Worm (Caenorhabditis elegans) whole organism, L4/young adult: ENCODE results near the gene C17F4.12.

Experiments
- W03F9.2 ChIP-seq: fragments of 150-350 bp; optimal IDR thresholded peaks from 2 replicates; lab custom pipeline; 2014; ENCODE audit warnings: missing biosample characterization, missing genetic modification characterization
- dao-5 ChIP-seq: sonication (generic microtip); optimal IDR thresholded peaks from 2 replicates; lab custom pipeline; 2016; ENCODE audit warnings: missing genotype, missing genetic modification characterization, moderate library complexity, missing compliant biosample characterization
- him-1 ChIP-seq: sonication (generic microtip); optimal IDR thresholded peaks from 2 replicates; lab custom pipeline; 2016; ENCODE audit warnings: missing genotype, missing genetic modification reagents, missing genetic modification characterization, missing compliant biosample characterization

DNA sequence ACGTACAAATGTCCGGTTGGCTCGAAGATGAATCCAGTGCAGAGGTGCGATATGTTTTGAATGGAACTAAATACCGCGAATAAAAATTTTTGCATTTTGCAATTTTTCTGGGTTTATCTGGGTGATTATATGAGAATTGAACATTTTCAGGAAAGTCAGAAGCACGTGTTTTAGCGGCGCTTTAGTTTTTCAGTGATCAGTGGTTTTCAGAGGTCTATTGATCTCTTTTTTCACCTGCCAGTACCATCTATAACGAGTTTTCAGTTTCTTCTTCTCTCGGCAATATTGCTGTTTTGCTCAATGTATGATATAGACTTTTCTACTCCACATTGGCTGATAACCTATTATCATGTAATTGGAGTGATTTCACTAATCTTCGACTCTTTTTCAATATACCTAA lies 43.1 kb upstream of the C17F4.12 start, which contains the start of gene sri-63:
- TF ChIP-seq him-1 (no peak), dao-5 (no peak), W03F9.2 (no peak)
